Worm (Caenorhabditis elegans): Measurements from ENCODE around the gene inx-1.

The inx-1 gene

ce11 chrX:6991427-6991826 is 35.2 kb upstream of the inx-1 start, which contains the start of gene ugt-57:
Gene ugt-57 (plus strand): TSS chrX:6991727.
- TF ChIP-seq athp-1 (tag; optimal IDR thresholded peaks at IDR 0.05) (no peak), nfya-1 (tag; optimal IDR thresholded peaks at IDR 0.05; ENCODE audit: borderline replicate concordance, insufficient read depth) (no peak), ztf-18 (tag; optimal IDR thresholded peaks at IDR 0.05) (no peak), F49E8.2 (tag; optimal IDR thresholded peaks at IDR 0.05; ENCODE audit: insufficient read depth) (no peak), F55B11.4 (tag; optimal IDR thresholded peaks at IDR 0.05; ENCODE audit: borderline replicate concordance, insufficient read depth) (no peak), let-607 (tag; optimal IDR thresholded peaks at IDR 0.05) (no peak), bed-1 (GFP tag; IDR thresholded peaks at IDR 0.05) (no peak), hmg-20 (GFP tag; IDR thresholded peaks at IDR 0.05) (no peak), B0035.1 (tag; optimal IDR thresholded peaks at IDR 0.05) (no peak), hsf-1 (GFP tag; IDR thresholded peaks at IDR 0.05) (no peak), nhr-120 (GFP tag; IDR thresholded peaks at IDR 0.05) (no peak), aptf-2 (GFP tag; conservative IDR thresholded peaks at IDR 0.05) (no peak), ztf-22 (GFP tag; optimal IDR thresholded peaks at IDR 0.05) (no peak), dpff-1 (tag; optimal IDR thresholded peaks at IDR 0.05) (no peak)

ce11 chrX:6989342-6989741 is 33.1 kb upstream of the inx-1 start, which contains the start of gene F01E11.18:
Gene F01E11.18 (plus strand): TSS chrX:6989642.
- TF ChIP-seq hsf-1 (GFP tag; IDR thresholded peaks at IDR 0.05) (no peak), ets-4 (GFP tag; optimal IDR thresholded peaks at IDR 0.05) (no peak), gei-17 (GFP tag; optimal IDR thresholded peaks at IDR 0.05) (no peak), ztf-22 (GFP tag; optimal IDR thresholded peaks at IDR 0.05) (no peak), Y67H2A.10 (GFP tag; conservative IDR thresholded peaks at IDR 0.05) (no peak), hrde-1 (tag; optimal IDR thresholded peaks at IDR 0.05; ENCODE audit: borderline replicate concordance) (no peak), F10E7.11 (tag; optimal IDR thresholded peaks at IDR 0.05) (no peak), hmg-20 (GFP tag; IDR thresholded peaks at IDR 0.05) (no peak), snpc-1.3 (tag; optimal IDR thresholded peaks at IDR 0.05; ENCODE audit: insufficient read depth) (no peak), sea-2 (GFP tag; IDR thresholded peaks at IDR 0.05) (no peak)

ce11 chrX:6988212-6988611 is 32.0 kb upstream of the inx-1 start:
- TF ChIP-seq unc-62 (GFP tag; optimal IDR thresholded peaks at IDR 0.05) (no peak), Y53G8AR.9 (GFP tag; conservative IDR thresholded peaks at IDR 0.05) (no peak), sptf-2 (GFP tag; optimal IDR thresholded peaks at IDR 0.05) (no peak), bed-2 (GFP tag; IDR thresholded peaks at IDR 0.05) (no peak), dpff-1 (tag; optimal IDR thresholded peaks at IDR 0.05) (no peak), him-1 (tag; optimal IDR thresholded peaks at IDR 0.05) (no peak)

ce11 chrX:6971301-6971700 is 15.1 kb upstream of the inx-1 start:
- no peak for TF ChIP-seq D2030.7 (GFP tag; IDR thresholded peaks at IDR 0.05)
- no peak for TF ChIP-seq C06A6.2 (GFP tag; conservative IDR thresholded peaks at IDR 0.05)
- no peak for TF ChIP-seq T07F8.4 (tag; optimal IDR thresholded peaks at IDR 0.05)
- TF ChIP-seq ztf-28 (GFP tag; IDR thresholded peaks at IDR 0.05), result no peak
- TF ChIP-seq cebp-2 (GFP tag; IDR thresholded peaks at IDR 0.05), result no peak
- no peak for TF ChIP-seq dpl-1 (GFP tag; optimal IDR thresholded peaks at IDR 0.05)
- TF ChIP-seq ekl-4 (GFP tag; IDR thresholded peaks at IDR 0.05), result no peak
- TF ChIP-seq bed-1 (GFP tag; IDR thresholded peaks at IDR 0.05), result no peak
- no peak for TF ChIP-seq fkh-3 (tag; optimal IDR thresholded peaks at IDR 0.05)
- no peak for TF ChIP-seq lag-1 (GFP tag; IDR thresholded peaks at IDR 0.05)
- TF ChIP-seq ceh-58 (GFP tag; IDR thresholded peaks at IDR 0.05), result no peak
- TF ChIP-seq efl-1 (GFP tag; optimal IDR thresholded peaks at IDR 0.05), result no peak
- no peak for TF ChIP-seq snpc-4 (GFP tag; optimal IDR thresholded peaks at IDR 0.05)
- no peak for TF ChIP-seq snpc-4 (tag; optimal IDR thresholded peaks at IDR 0.05)
- no peak for TF ChIP-seq C17E4.6 (GFP tag; IDR thresholded peaks at IDR 0.05)
- TF ChIP-seq snpc-3.4 (tag; optimal IDR thresholded peaks at IDR 0.05), result no peak
